Worm (Caenorhabditis elegans) whole organism, L2 larva: ENCODE results near the gene clec-183.

ENCODE experiments used
- C34F6.9 ChIP-seq: fragments of 150-350 bp; optimal IDR thresholded peaks from 2 replicates; lab custom pipeline; 2014; ENCODE audit warnings: missing biosample characterization, missing genetic modification characterization
- F13H6.1 ChIP-seq: sonication (generic microtip); optimal IDR thresholded peaks from 2 replicates; lab custom pipeline; 2016; ENCODE audit warnings: missing genetic modification characterization, missing compliant biosample characterization
- R02D3.7 ChIP-seq: fragments of 150-350 bp; optimal IDR thresholded peaks from 2 replicates; lab custom pipeline; 2014; ENCODE audit warnings: missing biosample characterization, missing genetic modification characterization
- ZK546.5 ChIP-seq: sonication (generic microtip); optimal IDR thresholded peaks from 2 replicates; lab custom pipeline; 2017; ENCODE audit warnings: missing biosample characterization, missing genetic modification characterization
- alr-1 ChIP-seq: fragments of 150-350 bp; optimal IDR thresholded peaks from 2 replicates; lab custom pipeline; 2014; ENCODE audit warnings: missing biosample characterization, missing genetic modification characterization
- aly-2 ChIP-seq: fragments of 150-350 bp; optimal IDR thresholded peaks from 2 replicates; lab custom pipeline; 2014; ENCODE audit warnings: missing biosample characterization, missing genetic modification characterization
- ama-1 ChIP-seq: fragments of 150-350 bp; optimal IDR thresholded peaks from 2 replicates; lab custom pipeline; 2018; ENCODE audit warnings: inconsistent platforms
- blmp-1 ChIP-seq: sonication (generic microtip); optimal IDR thresholded peaks from 2 replicates; lab custom pipeline; 2017; ENCODE audit warnings: missing genetic modification characterization, mild to moderate bottlenecking, missing compliant biosample characterization, antibody characterized with exemption, moderate library complexity; ENCODE audit not compliant: insufficient read depth
- ceh-16 ChIP-seq: fragments of 150-350 bp; optimal IDR thresholded peaks from 2 replicates; lab custom pipeline; 2014; ENCODE audit warnings: missing biosample characterization, missing genetic modification characterization
- ceh-82 ChIP-seq: fragments of 150-350 bp; optimal IDR thresholded peaks from 2 replicates; lab custom pipeline; 2014; ENCODE audit warnings: missing biosample characterization, missing genetic modification characterization
- crh-2 ChIP-seq: sonication (generic microtip); optimal IDR thresholded peaks from 2 replicates; lab custom pipeline; 2017; ENCODE audit warnings: missing biosample characterization, missing genetic modification characterization
- dmd-4 ChIP-seq: sonication (generic microtip); optimal IDR thresholded peaks from 2 replicates; lab custom pipeline; 2017; ENCODE audit warnings: missing biosample characterization, missing genetic modification characterization
- elt-1 ChIP-seq: fragments of 150-350 bp; optimal IDR thresholded peaks from 2 replicates; lab custom pipeline; 2014; ENCODE audit warnings: missing biosample characterization, missing genetic modification characterization
- elt-3 ChIP-seq: sonication (generic microtip); optimal IDR thresholded peaks from 2 replicates; lab custom pipeline; 2017; ENCODE audit warnings: missing biosample characterization, missing genetic modification characterization
- fos-1 ChIP-seq: fragments of 150-350 bp; optimal IDR thresholded peaks from 2 replicates; lab custom pipeline; 2014; ENCODE audit warnings: missing biosample characterization, missing genetic modification characterization
- gmeb-1 ChIP-seq: fragments of 150-350 bp; optimal IDR thresholded peaks from 2 replicates; lab custom pipeline; 2014; ENCODE audit warnings: missing biosample characterization, missing genetic modification characterization
- lin-11 ChIP-seq: fragments of 150-350 bp; sonication (generic microtip); optimal IDR thresholded peaks from 2 replicates; lab custom pipeline; 2014; ENCODE audit warnings: missing biosample characterization, missing genetic modification characterization, inconsistent platforms, mixed read lengths
- lin-39 ChIP-seq: fragments of 150-350 bp; optimal IDR thresholded peaks from 2 replicates; lab custom pipeline; 2014; ENCODE audit warnings: missing biosample characterization, missing genetic modification reagents, missing genetic modification characterization
- lsy-2 ChIP-seq, 2 experiments: fragments of 150-350 bp in 1 of 2; sonication (generic microtip) in 1 of 2; optimal IDR thresholded peaks; 2 replicates each; lab custom pipeline; 2014 to 2017; ENCODE audit warnings: missing biosample characterization in 2 of 2, missing genetic modification characterization in 2 of 2
- mab-5 ChIP-seq: fragments of 150-350 bp; optimal IDR thresholded peaks from 2 replicates; lab custom pipeline; 2014; ENCODE audit warnings: missing biosample characterization, missing genetic modification characterization
- nhr-10 ChIP-seq: sonication (generic microtip); optimal IDR thresholded peaks from 2 replicates; lab custom pipeline; 2017; ENCODE audit warnings: missing biosample characterization, missing genetic modification characterization
- nhr-11 ChIP-seq: fragments of 150-350 bp; optimal IDR thresholded peaks from 2 replicates; lab custom pipeline; 2014; ENCODE audit warnings: missing biosample characterization, missing genetic modification characterization
- nhr-237 ChIP-seq: fragments of 150-350 bp; optimal IDR thresholded peaks from 2 replicates; lab custom pipeline; 2014; ENCODE audit warnings: missing biosample characterization, missing genetic modification characterization
- nhr-25 ChIP-seq: fragments of 150-350 bp; sonication (generic microtip); optimal IDR thresholded peaks from 3 replicates; lab custom pipeline; 2014; ENCODE audit warnings: missing biosample characterization, missing genetic modification characterization
- nhr-6 ChIP-seq: fragments of 150-350 bp; optimal IDR thresholded peaks from 2 replicates; lab custom pipeline; 2014; ENCODE audit warnings: missing biosample characterization, missing genetic modification characterization
- nhr-77 ChIP-seq: fragments of 150-350 bp; optimal IDR thresholded peaks from 2 replicates; lab custom pipeline; 2014; ENCODE audit warnings: missing biosample characterization, missing genetic modification characterization
- peb-1 ChIP-seq: fragments of 150-350 bp; optimal IDR thresholded peaks from 2 replicates; lab custom pipeline; 2014; ENCODE audit warnings: missing biosample characterization, missing genetic modification characterization
- skn-1 ChIP-seq: sonication (generic microtip); optimal IDR thresholded peaks from 2 replicates; lab custom pipeline; 2017; ENCODE audit warnings: missing biosample characterization, missing genetic modification characterization
- sma-3 ChIP-seq: sonication (generic microtip); optimal IDR thresholded peaks from 2 replicates; lab custom pipeline; 2016; ENCODE audit warnings: missing genetic modification reagents, missing genetic modification characterization, missing compliant biosample characterization
- sma-9 ChIP-seq, 2 experiments: fragments of 150-350 bp in 1 of 2; sonication (generic microtip) in 1 of 2; optimal IDR thresholded peaks; 2 replicates each; lab custom pipeline; 2014 to 2016; ENCODE audit warnings: missing genetic modification characterization in 2 of 2, mild to moderate bottlenecking in 1 of 2, missing biosample characterization in 1 of 2, missing compliant biosample characterization in 1 of 2, missing genetic modification reagents in 1 of 2, moderate library complexity in 1 of 2
- snpc-4 ChIP-seq: fragments of 150-350 bp; optimal IDR thresholded peaks from 2 replicates; lab custom pipeline; 2014; ENCODE audit warnings: missing biosample characterization, missing genetic modification characterization
- unc-39 ChIP-seq: fragments of 150-350 bp; optimal IDR thresholded peaks from 2 replicates; lab custom pipeline; 2014; ENCODE audit warnings: missing biosample characterization, missing genetic modification characterization
- unc-55 ChIP-seq: fragments of 150-350 bp; sonication (generic microtip); optimal IDR thresholded peaks from 3 replicates; lab custom pipeline; 2014; ENCODE audit warnings: missing biosample characterization, missing genetic modification reagents, missing genetic modification characterization
- zag-1 ChIP-seq: fragments of 150-350 bp; optimal IDR thresholded peaks from 2 replicates; lab custom pipeline; 2014; ENCODE audit warnings: missing biosample characterization, missing genetic modification characterization
- ztf-1 ChIP-seq: fragments of 200-800 bp; sonication (Bioruptor generic); conservative IDR thresholded peaks from 2 replicates; pipeline ENCODE4 v1.3.6; 2022; ENCODE audit warnings: missing genetic modification characterization, missing compliant biosample characterization
- ztf-11 ChIP-seq: sonication (generic microtip); optimal IDR thresholded peaks from 2 replicates; lab custom pipeline; 2017; ENCODE audit warnings: missing biosample characterization, missing genetic modification characterization
- ztf-4 ChIP-seq: fragments of 150-350 bp; optimal IDR thresholded peaks from 2 replicates; lab custom pipeline; 2014; ENCODE audit warnings: missing biosample characterization, missing genetic modification characterization

The clec-183 gene

DNA sequence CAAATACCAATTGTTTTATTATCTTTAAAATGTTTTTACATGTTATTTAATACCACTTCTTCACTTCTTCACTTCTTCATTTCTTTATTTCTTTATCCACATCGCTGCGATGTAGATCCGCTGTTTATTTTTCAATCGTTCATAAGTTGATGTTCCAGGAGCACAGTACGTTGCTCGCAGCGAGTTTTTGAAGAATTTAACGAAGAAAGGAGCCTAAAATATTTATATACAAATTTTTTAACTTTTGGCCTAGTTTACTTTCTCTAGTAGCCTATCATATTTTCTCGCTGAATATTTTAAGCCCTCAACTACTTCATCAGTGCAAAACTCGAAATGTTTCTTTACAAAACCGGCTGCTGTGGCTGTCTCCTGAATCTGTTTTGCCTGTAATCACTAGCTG lies 9.7 kb upstream of the clec-183 start:
- TF ChIP-seq dmd-4 (tag; lab: Kevin White, UChicago) (no peak), crh-2 (tag; lab: Kevin White, UChicago) (no peak), nhr-6 (no peak), ceh-16 (tag; lab: Kevin White, UChicago) (no peak), lsy-2 (tag; optimal IDR thresholded peaks at IDR 0.05; lab: Kevin White, UChicago) (no peak), ZK546.5 (tag; lab: Kevin White, UChicago) (no peak), snpc-4 (no peak), R02D3.7 (tag; lab: Kevin White, UChicago) (no peak), lin-39 (tag; lab: Kevin White, UChicago) (no peak), gmeb-1 (tag; lab: Kevin White, UChicago) (no peak)

DNA sequence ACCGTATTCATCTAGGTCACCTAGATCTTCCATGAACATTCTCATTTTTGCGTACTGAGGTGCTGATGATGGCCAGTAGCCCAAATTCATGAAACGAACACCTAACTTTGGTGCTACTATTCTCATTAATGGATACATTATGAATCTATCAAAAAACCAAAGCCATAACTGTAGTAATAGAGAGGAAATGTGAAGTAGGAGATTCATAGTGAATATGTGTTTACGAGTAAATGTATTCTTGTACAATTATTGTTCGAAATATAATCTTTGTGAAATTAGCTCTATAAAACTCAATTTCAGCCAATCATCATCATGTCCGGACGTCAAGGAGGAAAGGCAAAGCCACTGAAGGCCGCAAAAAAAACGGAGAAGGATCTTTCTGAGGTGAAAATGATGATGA lies 8.7 kb upstream of the clec-183 start, which contains the start of the genes F49C12.11 and nemt-1:
TSS of gene F49C12.11 (plus strand) at position 301 of the 400 bp plus-strand sequence.
TSS of gene nemt-1 (minus strand) at position 360 of the 400 bp plus-strand sequence.
- no peak for TF ChIP-seq aly-2
- no peak for TF ChIP-seq peb-1 (tag; lab: Kevin White, UChicago)
- TF ChIP-seq elt-3, result no peak
- TF ChIP-seq C34F6.9 (tag; lab: Kevin White, UChicago), result no peak
- TF ChIP-seq unc-39 (tag; lab: Kevin White, UChicago), result no peak
- TF ChIP-seq nhr-237 (tag; lab: Kevin White, UChicago), result no peak
- no peak for TF ChIP-seq gmeb-1 (tag; lab: Kevin White, UChicago)
- no peak for TF ChIP-seq unc-55
- TF ChIP-seq nhr-6, result no peak
- no peak for TF ChIP-seq ceh-82
- TF ChIP-seq nhr-77 (tag; lab: Kevin White, UChicago), result no peak
- TF ChIP-seq fos-1, result no peak
- TF ChIP-seq mab-5 (tag; lab: Kevin White, UChicago), result no peak
- TF ChIP-seq ztf-11 (tag; lab: Kevin White, UChicago), result no peak
- TF ChIP-seq alr-1 (tag; lab: Kevin White, UChicago), result no peak
- TF ChIP-seq skn-1 (tag; lab: Kevin White, UChicago), result no peak
- no peak for TF ChIP-seq ztf-4 (tag; lab: Kevin White, UChicago)
- TF ChIP-seq lin-11 (tag; lab: Kevin White, UChicago), result no peak

DNA sequence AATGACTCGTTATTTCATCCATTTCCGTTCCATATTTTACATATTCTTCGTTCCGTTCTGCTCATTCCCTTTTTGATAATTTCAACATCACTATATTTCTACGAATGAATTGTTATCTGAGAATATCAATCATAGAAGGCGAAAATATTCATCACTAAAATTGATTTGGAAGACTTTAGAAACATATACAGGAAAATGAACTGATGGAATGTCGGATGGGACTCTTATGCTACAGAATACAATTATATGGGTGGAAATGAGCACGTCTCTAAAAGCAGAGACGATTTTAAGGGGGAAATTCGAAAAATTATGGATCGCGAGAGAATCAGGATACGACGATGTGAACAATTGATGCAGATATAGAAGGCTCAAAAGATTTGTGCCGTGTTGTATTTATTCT lies 7.8 kb upstream of the clec-183 start:
- TF ChIP-seq skn-1 (tag; lab: Kevin White, UChicago) (no peak), elt-1 (tag; lab: Kevin White, UChicago) (no peak), lin-11 (tag; lab: Kevin White, UChicago) (no peak), ztf-1 (no peak), nhr-11 (no peak), zag-1 (tag; lab: Kevin White, UChicago) (no peak), unc-39 (tag; lab: Kevin White, UChicago) (no peak), blmp-1 (no peak)

DNA sequence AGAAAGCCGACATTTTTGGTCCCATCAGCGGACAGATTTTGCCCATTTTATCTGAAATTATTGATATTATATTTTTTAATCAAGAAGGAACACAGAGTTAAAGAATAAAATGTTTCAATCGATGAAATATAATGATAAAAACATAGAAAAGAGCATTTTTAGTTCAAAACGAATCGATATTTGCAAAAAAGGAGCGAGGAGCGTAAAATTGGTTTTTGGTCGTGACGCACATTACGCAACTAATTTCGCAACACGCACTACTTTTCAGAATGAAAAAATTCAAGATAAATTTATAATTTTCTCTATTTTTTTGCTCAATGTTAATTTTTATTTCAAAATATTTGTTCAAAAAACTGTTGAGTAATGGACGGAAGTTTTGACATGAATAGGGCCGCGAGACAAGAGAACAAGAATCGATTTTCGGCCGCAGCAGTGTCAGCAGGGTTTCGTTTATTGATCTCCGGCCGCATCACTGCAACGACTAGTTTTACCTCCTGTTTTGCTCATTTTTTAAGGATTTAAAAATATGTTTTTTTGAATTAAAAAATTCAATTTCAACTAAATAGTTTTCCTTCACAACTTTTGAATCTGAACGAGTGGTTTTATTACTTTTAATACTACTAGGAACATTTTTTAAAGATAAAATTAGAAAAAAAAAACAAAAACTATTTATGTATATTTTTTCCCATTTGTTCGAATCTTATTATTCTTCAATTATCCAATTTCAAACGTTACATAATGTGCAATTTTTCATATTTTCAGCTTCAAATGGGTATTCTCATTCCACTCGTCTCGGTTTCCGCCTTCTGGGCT lies 6.6 kb upstream of the clec-183 start, which contains the start of the genes F49C12.12 and vha-17:
TSS of gene F49C12.12 (minus strand) at position 51 of the 813 bp plus-strand sequence.
TSS of gene vha-17 (plus strand) at position 763 of the 813 bp plus-strand sequence.
- TF ChIP-seq snpc-4 (no peak), gmeb-1 (tag; lab: Kevin White, UChicago) (peak; percentile 7), crh-2 (tag; lab: Kevin White, UChicago) (peak; percentile 17), R02D3.7 (tag; lab: Kevin White, UChicago) (no peak), unc-55 (peak; percentile 59), nhr-11 (no peak), C34F6.9 (tag; lab: Kevin White, UChicago) (peak; percentile 70), lsy-2 (tag; optimal IDR thresholded peaks at IDR 0.05; lab: Kevin White, UChicago) (peak in 1 of 2 experiments; percentile 56), fos-1 (peak; percentile 67)
- TF ChIP-seq, all 48 proteins: peak for 6

DNA sequence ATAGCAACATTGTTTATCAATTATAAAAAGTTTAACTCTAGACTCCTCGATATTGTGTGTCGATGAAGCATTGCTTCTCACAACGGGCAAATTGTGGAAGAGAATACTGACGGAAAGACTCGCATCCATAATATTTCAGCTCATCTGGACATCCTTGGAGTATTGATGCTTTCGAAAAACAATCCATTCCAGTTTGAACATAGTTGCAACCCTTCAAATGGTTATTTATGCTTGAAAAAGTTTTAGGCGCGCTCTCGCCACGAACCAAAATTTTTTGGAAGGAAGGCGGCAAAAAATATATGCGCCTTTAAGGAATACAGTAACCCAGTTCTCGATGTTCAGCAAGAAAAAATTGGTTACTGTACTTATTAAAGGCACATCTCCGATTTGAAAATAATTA lies 5.3 kb upstream of the clec-183 start:
- TF ChIP-seq nhr-237 (tag; lab: Kevin White, UChicago), result no peak
- TF ChIP-seq sma-3 (GFP tag; lab: Kevin White, UChicago), result peak; percentile 25
- TF ChIP-seq F13H6.1, result no peak
- no peak for TF ChIP-seq zag-1 (tag; lab: Kevin White, UChicago)
- peak; percentile 16 for TF ChIP-seq ama-1 (lab: Kevin White, UChicago)
- TF ChIP-seq nhr-11, result no peak
- no peak for TF ChIP-seq nhr-10
- TF ChIP-seq crh-2 (tag; lab: Kevin White, UChicago), result peak; percentile 25
- peak; percentile 37 for TF ChIP-seq sma-9 (GFP tag; optimal IDR thresholded peaks at IDR 0.05; lab: Kevin White, UChicago)
- no peak for TF ChIP-seq sma-9 (tag; optimal IDR thresholded peaks at IDR 0.05; lab: Kevin White, UChicago)
- no peak for TF ChIP-seq nhr-25 (tag; lab: Kevin White, UChicago)
- TF ChIP-seq ZK546.5 (tag; lab: Kevin White, UChicago), result no peak
- no peak for TF ChIP-seq ceh-82
